Worm (Caenorhabditis elegans) whole organism, midembryonic: ENCODE measurements around the gene W06A11.1.

Source experiments
- flt-1 ChIP-seq: fragments of 200-800 bp; sonication (Bioruptor generic); IDR thresholded peaks from 2 replicates; pipeline ENCODE4 v1.3.6; 2022; ENCODE audit warnings: missing genetic modification characterization, missing compliant biosample characterization
- klf-2 ChIP-seq: fragments of 200-800 bp; sonication (Bioruptor generic); conservative IDR thresholded peaks from 2 replicates; pipeline ENCODE4 v1.3.6; 2022; ENCODE audit warnings: missing genetic modification reagents, missing genetic modification characterization, missing compliant biosample characterization
- med-1 ChIP-seq: sonication (generic microtip); optimal IDR thresholded peaks from 2 replicates; lab custom pipeline; 2017; ENCODE audit warnings: missing genetic modification characterization, mild to moderate bottlenecking, missing compliant biosample characterization, antibody characterized with exemption, missing genetic modification reagents; ENCODE audit not compliant: insufficient read depth
- ztf-23 ChIP-seq: fragments of 200-800 bp; sonication (Bioruptor generic); IDR thresholded peaks from 2 replicates; pipeline ENCODE4 v1.3.6; 2022; ENCODE audit warnings: missing genetic modification reagents, missing genetic modification characterization, missing compliant biosample characterization
- ztf-29 ChIP-seq: fragments of 200-800 bp; sonication (Bioruptor generic); IDR thresholded peaks from 2 replicates; pipeline ENCODE4 v1.3.6; 2022; ENCODE audit warnings: missing genetic modification reagents, missing genetic modification characterization, missing compliant biosample characterization

DNA sequence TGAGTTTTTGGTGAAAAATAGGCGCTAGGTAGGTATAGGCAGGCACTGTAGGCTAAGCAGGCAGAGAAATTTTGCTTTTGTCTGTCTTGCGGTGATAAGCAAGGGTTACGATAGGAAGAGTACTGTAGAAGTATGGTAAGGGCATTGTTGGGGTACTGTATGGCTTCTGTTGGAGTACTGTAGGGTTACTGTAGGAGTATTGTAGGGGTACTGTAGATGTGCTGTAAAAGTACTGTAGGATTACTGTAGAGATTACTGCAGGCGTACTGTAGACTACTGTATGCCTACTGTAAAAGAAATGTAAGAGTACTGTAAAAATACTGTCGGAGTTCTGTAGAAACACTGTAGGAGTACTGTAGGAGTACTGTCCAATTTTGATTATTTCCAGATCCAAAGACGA lies 25.1 kb downstream of the W06A11.1 start:
- TF ChIP-seq med-1 (GFP tag; lab: Kevin White, UChicago) (no peak), klf-2 (GFP tag; lab: Robert Waterston, UW) (no peak), ztf-23 (GFP tag; lab: Robert Waterston, UW) (no peak), ztf-29 (no peak), flt-1 (GFP tag; lab: Robert Waterston, UW) (0 out of 2 replicates have a peak, but pooled peaks have one; percentile 40)
